Fruit fly (Drosophila melanogaster): ENCODE results near the gene ssx.

- TF ChIP-seq CG1529 (GFP tag; optimal IDR thresholded peaks at IDR 0.05) = no peak
- no peak for TF ChIP-seq CG15011 (GFP tag; optimal IDR thresholded peaks at IDR 0.05)
- TF ChIP-seq CG17361 (GFP tag; IDR thresholded peaks at IDR 0.05) = no peak
- no peak for TF ChIP-seq Blimp-1 (GFP tag; optimal IDR thresholded peaks at IDR 0.05)
- TF ChIP-seq br (optimal IDR thresholded peaks at IDR 0.05) = no peak
- no peak for TF ChIP-seq CG9876 (GFP tag; optimal IDR thresholded peaks at IDR 0.05)
- TF ChIP-seq CG16813 (GFP tag; IDR thresholded peaks at IDR 0.05; ENCODE audit: partially characterized antibody) = no peak
- no peak for TF ChIP-seq cad (GFP tag; optimal IDR thresholded peaks at IDR 0.05)
- TF ChIP-seq Hey (tag; optimal IDR thresholded peaks at IDR 0.05) = no peak
- TF ChIP-seq nau (GFP tag; optimal IDR thresholded peaks at IDR 0.05) = no peak
- no peak for TF ChIP-seq Dfd (GFP tag; optimal IDR thresholded peaks at IDR 0.05)
- TF ChIP-seq Nf-YC (tag; optimal IDR thresholded peaks at IDR 0.05) = no peak
- no peak for TF ChIP-seq Sox102F (GFP tag; optimal IDR thresholded peaks at IDR 0.05)
Observed at dm6 chrX:1407683-1408082, 37.3 kb downstream of the ssx start.

Measured in whole organism, embryonic.